Fruit fly (Drosophila melanogaster): Measurements from ENCODE around the gene CG17186.

CG17186 gene

DNA sequence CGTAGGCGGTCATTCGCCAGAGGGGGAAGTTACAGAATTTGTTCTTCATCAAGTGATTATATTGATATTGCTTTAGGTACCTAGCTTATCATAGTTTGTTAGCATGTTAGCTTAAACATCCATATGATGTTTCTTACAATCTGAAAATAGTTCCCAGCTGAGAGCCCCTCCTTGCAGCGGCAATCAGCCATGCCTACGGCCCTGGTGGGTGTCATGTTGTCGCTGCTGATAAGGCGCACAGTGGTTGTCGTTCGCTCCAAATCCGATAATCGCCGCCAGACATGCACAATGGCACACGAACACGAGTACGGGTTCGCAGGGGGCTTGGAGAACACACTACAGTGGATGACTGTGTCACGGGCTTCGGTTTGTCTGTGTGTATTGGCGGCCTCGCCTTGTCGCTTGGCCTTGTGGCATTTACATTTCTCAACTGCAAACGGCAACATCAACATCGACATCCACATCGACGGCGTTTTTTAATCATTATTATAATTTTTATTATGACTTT is 28.7 kb upstream of the CG17186 start (continued):
- TF ChIP-seq Rx (GFP tag; IDR thresholded peaks at IDR 0.05): peak; percentile 80
- TF ChIP-seq nerfin-2 (GFP tag; IDR thresholded peaks at IDR 0.05; ENCODE audit: partially characterized antibody): no peak
- peak; percentile 94 for TF ChIP-seq CG2120 (GFP tag; optimal IDR thresholded peaks at IDR 0.05)
- peak; percentile 58 for TF ChIP-seq CG11398 (GFP tag; optimal IDR thresholded peaks at IDR 0.05)
- TF ChIP-seq usp (GFP tag; optimal IDR thresholded peaks at IDR 0.05): no peak
- TF ChIP-seq CG3281 (GFP tag; optimal IDR thresholded peaks at IDR 0.05): peak; percentile 79
- peak; percentile 80 for TF ChIP-seq CG12659 (GFP tag; optimal IDR thresholded peaks at IDR 0.05)
- no peak for TF ChIP-seq sens-2 (GFP tag; IDR thresholded peaks at IDR 0.05)
- peak; percentile 58; the same call in 1 of the 2 replicates for TF ChIP-seq klu (GFP tag; IDR thresholded peaks at IDR 0.05)
- no peak for TF ChIP-seq pita (GFP tag; optimal IDR thresholded peaks at IDR 0.05)
- TF ChIP-seq Hmr (GFP tag; optimal IDR thresholded peaks at IDR 0.05): peak; percentile 82
- TF ChIP-seq sens (GFP tag): peak; percentile 96
- TF ChIP-seq CG12391 (tag; optimal IDR thresholded peaks at IDR 0.05): peak; percentile 81
- no peak for TF ChIP-seq Dref (GFP tag; IDR thresholded peaks at IDR 0.05)
- no peak for TF ChIP-seq CG4360 (GFP tag; IDR thresholded peaks at IDR 0.05)
- TF ChIP-seq CG1603 (tag; optimal IDR thresholded peaks at IDR 0.05): peak; percentile 87
- peak; percentile 66 for TF ChIP-seq CG9817 (tag; optimal IDR thresholded peaks at IDR 0.05)
- peak; percentile 48 for TF ChIP-seq nerfin-1 (tag; optimal IDR thresholded peaks at IDR 0.05)
- TF ChIP-seq so (GFP tag; IDR thresholded peaks at IDR 0.05): peak; percentile 86
- peak; percentile 23 for TF ChIP-seq Vsx1 (GFP tag; optimal IDR thresholded peaks at IDR 0.05)
- TF ChIP-seq cg (GFP tag; optimal IDR thresholded peaks at IDR 0.05): peak; percentile 32
- peak; percentile 80 for TF ChIP-seq CG31224 (GFP tag; IDR thresholded peaks at IDR 0.05)
- TF ChIP-seq Atf-2 (GFP tag; optimal IDR thresholded peaks at IDR 0.05): peak; percentile 45
- no peak for TF ChIP-seq CG6654 (GFP tag; optimal IDR thresholded peaks at IDR 0.05)
- TF ChIP-seq CG1792 (GFP tag; optimal IDR thresholded peaks at IDR 0.05): peak; percentile 42
- TF ChIP-seq exex (tag; optimal IDR thresholded peaks at IDR 0.05): peak; percentile 49
- no peak for TF ChIP-seq TFAM (GFP tag; optimal IDR thresholded peaks at IDR 0.05)
- peak; percentile 76 for TF ChIP-seq al (GFP tag; IDR thresholded peaks at IDR 0.05)
- peak; percentile 59 for TF ChIP-seq CG1233 (GFP tag; optimal IDR thresholded peaks at IDR 0.05)
- TF ChIP-seq Dip2 (GFP tag; IDR thresholded peaks at IDR 0.05): no peak
- peak; percentile 73 for TF ChIP-seq CG8944 (GFP tag; optimal IDR thresholded peaks at IDR 0.05)
- TF ChIP-seq ab (GFP tag; optimal IDR thresholded peaks at IDR 0.05): peak; percentile 70
- TF ChIP-seq CG42726 (GFP tag; IDR thresholded peaks at IDR 0.05; ENCODE audit: partially characterized antibody): no peak
- peak; percentile 92 for TF ChIP-seq CG18599 (GFP tag; optimal IDR thresholded peaks at IDR 0.05)
- TF ChIP-seq CG2875 (GFP tag; optimal IDR thresholded peaks at IDR 0.05): peak; percentile 50
- peak; percentile 76 for TF ChIP-seq shn (GFP tag; optimal IDR thresholded peaks at IDR 0.05)
- no peak for TF ChIP-seq slou (GFP tag; optimal IDR thresholded peaks at IDR 0.05)
- peak; percentile 79 for TF ChIP-seq wdn (GFP tag; IDR thresholded peaks at IDR 0.05)
- peak; percentile 37 for TF ChIP-seq Hey (tag; optimal IDR thresholded peaks at IDR 0.05)
- peak; percentile 66 for TF ChIP-seq Camta (GFP tag; optimal IDR thresholded peaks at IDR 0.05)
- peak; percentile 83 for TF ChIP-seq mam (GFP tag; optimal IDR thresholded peaks at IDR 0.05)
- peak; percentile 68 for TF ChIP-seq her (GFP tag; optimal IDR thresholded peaks at IDR 0.05)
- peak; percentile 89 for TF ChIP-seq vvl (GFP tag; IDR thresholded peaks at IDR 0.05)
- TF ChIP-seq hkb (optimal IDR thresholded peaks at IDR 0.05): no peak
- TF ChIP-seq hkb (GFP tag; IDR thresholded peaks at IDR 0.05): peak; percentile 78
- peak; percentile 41 for TF ChIP-seq CG3065 (GFP tag; optimal IDR thresholded peaks at IDR 0.05)
- TF ChIP-seq luna (GFP tag; optimal IDR thresholded peaks at IDR 0.05): no peak
- TF ChIP-seq dmrt11E (tag; optimal IDR thresholded peaks at IDR 0.05): peak; percentile 46
- peak; percentile 91 for TF ChIP-seq dysf (GFP tag; IDR thresholded peaks at IDR 0.05)
- TF ChIP-seq Abd-B (GFP tag; optimal IDR thresholded peaks at IDR 0.05): peak; percentile 78
- TF ChIP-seq pzg (GFP tag; optimal IDR thresholded peaks at IDR 0.05): peak; percentile 20

Data from whole organism, embryonic.